Worm (Caenorhabditis elegans): ENCODE data around the gene F26F4.9.

F26F4.9 gene

DNA sequence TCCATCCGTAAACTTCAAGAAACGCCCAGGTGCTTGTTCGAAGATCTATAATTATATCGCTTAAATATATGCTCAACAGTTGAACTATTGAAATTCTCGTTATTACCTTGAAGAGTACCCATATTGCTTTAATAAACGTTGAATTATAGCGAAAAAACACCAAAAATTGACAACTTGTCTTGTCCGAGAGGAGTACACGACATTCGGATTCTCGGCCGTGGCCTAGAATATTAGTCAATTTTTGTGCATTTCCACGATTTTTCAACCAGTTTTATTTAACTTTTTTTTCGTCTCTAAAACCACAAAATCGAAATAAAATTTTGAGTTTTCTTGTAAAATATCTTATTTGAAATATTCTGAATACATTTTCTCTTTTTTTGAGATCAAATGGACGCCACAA lies at the start of gene F26F4.9, which contains the start of gene cee-1:
TSS of gene F26F4.9 (minus strand) at position 205 of the 400 bp plus-strand sequence.
TSS of gene cee-1 (plus strand) at position 383 of the 400 bp plus-strand sequence.
- TF ChIP-seq nhr-77 (tag; optimal IDR thresholded peaks at IDR 0.05) (no peak), nhr-25 (tag; optimal IDR thresholded peaks at IDR 0.05) (peak; percentile 44), aly-2 (tag; optimal IDR thresholded peaks at IDR 0.05) (no peak), sma-9 (GFP tag; optimal IDR thresholded peaks at IDR 0.05) (peak; percentile 67), sma-9 (tag; optimal IDR thresholded peaks at IDR 0.05) (no peak), lsy-2 (tag; optimal IDR thresholded peaks at IDR 0.05) (peak; percentile 43 to 73), nhr-6 (tag; optimal IDR thresholded peaks at IDR 0.05) (no peak), unc-39 (tag; optimal IDR thresholded peaks at IDR 0.05) (no peak), nhr-10 (tag; optimal IDR thresholded peaks at IDR 0.05) (no peak), gmeb-1 (tag; optimal IDR thresholded peaks at IDR 0.05) (peak; percentile 53), unc-55 (GFP tag; optimal IDR thresholded peaks at IDR 0.05) (peak; percentile 74), fos-1 (tag; optimal IDR thresholded peaks at IDR 0.05) (peak; percentile 11), lin-13 (GFP tag; optimal IDR thresholded peaks at IDR 0.05) (peak; percentile 41), Y55F3AM.14 (GFP tag; optimal IDR thresholded peaks at IDR 0.05) (no peak), F13H6.1 (tag; optimal IDR thresholded peaks at IDR 0.05) (peak; percentile 68), C34F6.9 (tag; optimal IDR thresholded peaks at IDR 0.05) (peak; percentile 68), sma-3 (GFP tag; optimal IDR thresholded peaks at IDR 0.05) (peak; percentile 75), crh-2 (tag; optimal IDR thresholded peaks at IDR 0.05) (peak; percentile 66)

DNA sequence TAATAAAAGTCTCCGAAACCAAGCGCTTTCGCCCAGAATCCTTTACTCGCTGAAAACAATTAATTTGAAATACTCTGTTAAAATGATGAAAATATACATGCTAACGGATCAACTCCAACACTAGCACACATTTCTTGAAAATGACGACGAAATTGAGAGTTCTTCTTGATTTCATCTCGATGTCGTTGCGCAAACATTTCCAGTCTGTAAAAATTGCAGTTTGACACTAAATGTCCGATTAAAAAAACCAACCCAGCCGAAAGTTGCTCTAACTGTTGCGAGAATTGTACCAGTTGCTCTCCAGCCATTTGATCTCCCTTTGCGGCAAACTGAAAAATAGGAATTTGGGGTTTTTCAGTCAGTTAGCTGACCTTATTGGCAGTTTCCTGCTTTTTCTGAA lies 49.0 kb upstream of the F26F4.9 start:
- no peak for TF ChIP-seq zag-1 (tag; optimal IDR thresholded peaks at IDR 0.05)
- no peak for TF ChIP-seq unc-55 (GFP tag; optimal IDR thresholded peaks at IDR 0.05)
- TF ChIP-seq nhr-23 (tag; optimal IDR thresholded peaks at IDR 0.05) = no peak
- TF ChIP-seq sem-4 (tag; optimal IDR thresholded peaks at IDR 0.05) = no peak
- no peak for TF ChIP-seq sma-9 (GFP tag; optimal IDR thresholded peaks at IDR 0.05)
- no peak for TF ChIP-seq sma-9 (tag; optimal IDR thresholded peaks at IDR 0.05)
- TF ChIP-seq elt-3 (tag; optimal IDR thresholded peaks at IDR 0.05) = no peak
- no peak for TF ChIP-seq crh-2 (tag; optimal IDR thresholded peaks at IDR 0.05)
- no peak for TF ChIP-seq snpc-4 (tag; optimal IDR thresholded peaks at IDR 0.05)
- TF ChIP-seq nhr-237 (tag; optimal IDR thresholded peaks at IDR 0.05) = no peak
- TF ChIP-seq sma-3 (GFP tag; optimal IDR thresholded peaks at IDR 0.05) = no peak
- no peak for TF ChIP-seq Y55F3AM.14 (GFP tag; optimal IDR thresholded peaks at IDR 0.05)
- no peak for TF ChIP-seq unc-62 (GFP tag; optimal IDR thresholded peaks at IDR 0.05)
- TF ChIP-seq elt-1 (tag; optimal IDR thresholded peaks at IDR 0.05) = no peak
- no peak for TF ChIP-seq nhr-12 (tag; optimal IDR thresholded peaks at IDR 0.05)

DNA sequence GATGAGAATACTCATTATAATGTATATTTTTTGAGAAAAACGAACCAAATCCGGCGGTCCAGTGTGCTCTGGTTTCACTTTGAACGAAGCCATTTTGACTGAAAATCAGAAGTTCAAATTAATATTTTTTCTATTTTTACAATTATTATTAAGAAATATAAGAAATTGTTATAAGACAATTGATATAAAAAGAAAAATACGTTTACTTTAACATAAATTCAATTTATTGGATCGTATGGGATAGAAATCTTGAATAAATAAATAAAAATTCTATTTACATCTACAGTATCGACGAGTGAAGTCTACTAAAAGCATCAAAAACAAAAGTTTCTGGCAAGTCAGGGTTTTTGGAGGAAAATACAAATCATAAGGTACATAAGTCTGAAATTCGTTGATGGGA lies 47.9 kb upstream of the F26F4.9 start, which contains the start of gene C27F2.4:
TSS of gene C27F2.4 (minus strand) at position 101 of the 400 bp plus-strand sequence.
- TF ChIP-seq unc-62 (GFP tag; optimal IDR thresholded peaks at IDR 0.05) (no peak), mbf-1 (tag; optimal IDR thresholded peaks at IDR 0.05) (no peak), nhr-11 (tag; optimal IDR thresholded peaks at IDR 0.05) (no peak), Y55F3AM.14 (GFP tag; optimal IDR thresholded peaks at IDR 0.05) (no peak), nhr-25 (tag; optimal IDR thresholded peaks at IDR 0.05) (no peak), lin-13 (GFP tag; optimal IDR thresholded peaks at IDR 0.05) (no peak), nhr-6 (tag; optimal IDR thresholded peaks at IDR 0.05) (no peak)

DNA sequence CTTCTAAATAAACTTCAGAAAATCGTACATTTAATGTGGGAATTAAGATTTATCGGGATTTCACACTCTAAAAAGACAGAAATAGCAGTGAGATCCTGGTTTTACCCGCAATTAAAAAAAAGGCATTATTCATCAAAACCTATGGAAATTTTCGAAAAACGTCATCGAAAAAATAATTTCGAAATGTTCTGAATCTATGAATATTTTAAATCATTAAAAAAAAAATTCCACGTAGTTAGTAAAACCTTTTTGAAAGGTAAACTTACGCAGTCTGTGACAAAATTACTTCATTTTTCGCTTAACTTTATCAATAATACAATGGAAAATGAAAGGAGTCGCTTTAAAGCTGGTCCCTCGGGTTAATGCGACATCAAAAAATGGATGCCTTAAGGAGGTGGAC lies 44.2 kb upstream of the F26F4.9 start, which contains the start of gene C26E6.1:
TSS of gene C26E6.1 (plus strand) at position 301 of the 400 bp plus-strand sequence.
- TF ChIP-seq nhr-11 (tag; optimal IDR thresholded peaks at IDR 0.05) (no peak), aly-2 (tag; optimal IDR thresholded peaks at IDR 0.05) (no peak), nhr-21 (tag; optimal IDR thresholded peaks at IDR 0.05) (no peak), elt-1 (tag; optimal IDR thresholded peaks at IDR 0.05) (no peak), ama-1 (optimal IDR thresholded peaks at IDR 0.05) (no peak), zag-1 (tag; optimal IDR thresholded peaks at IDR 0.05) (no peak), lin-39 (tag; optimal IDR thresholded peaks at IDR 0.05) (no peak), sem-4 (tag; optimal IDR thresholded peaks at IDR 0.05) (no peak), nhr-12 (tag; optimal IDR thresholded peaks at IDR 0.05) (no peak), lin-13 (GFP tag; optimal IDR thresholded peaks at IDR 0.05) (no peak), ZK546.5 (tag; optimal IDR thresholded peaks at IDR 0.05) (no peak), egl-27 (tag; optimal IDR thresholded peaks at IDR 0.05) (no peak), nhr-77 (tag; optimal IDR thresholded peaks at IDR 0.05) (no peak), nhr-23 (tag; optimal IDR thresholded peaks at IDR 0.05) (no peak), snpc-4 (tag; optimal IDR thresholded peaks at IDR 0.05) (no peak), unc-55 (GFP tag; optimal IDR thresholded peaks at IDR 0.05) (no peak), unc-39 (tag; optimal IDR thresholded peaks at IDR 0.05) (no peak)

ce11 chrIII:4952970-4953369 lies 40.6 kb upstream of the F26F4.9 start:
- no peak for TF ChIP-seq peb-1 (tag; optimal IDR thresholded peaks at IDR 0.05)
- TF ChIP-seq nhr-129 (tag; optimal IDR thresholded peaks at IDR 0.05) = no peak
- no peak for TF ChIP-seq lin-11 (tag; optimal IDR thresholded peaks at IDR 0.05)
- no peak for TF ChIP-seq aly-2 (tag; optimal IDR thresholded peaks at IDR 0.05)
- no peak for TF ChIP-seq unc-55 (GFP tag; optimal IDR thresholded peaks at IDR 0.05)
- TF ChIP-seq mab-5 (tag; optimal IDR thresholded peaks at IDR 0.05) = no peak
- no peak for TF ChIP-seq ztf-1 (GFP tag; conservative IDR thresholded peaks at IDR 0.05)
- TF ChIP-seq dmd-4 (tag; optimal IDR thresholded peaks at IDR 0.05) = no peak
- TF ChIP-seq ceh-16 (tag; optimal IDR thresholded peaks at IDR 0.05) = no peak
- no peak for TF ChIP-seq nhr-25 (tag; optimal IDR thresholded peaks at IDR 0.05)
- TF ChIP-seq nhr-77 (tag; optimal IDR thresholded peaks at IDR 0.05) = no peak
